Fruit fly (Drosophila melanogaster): ENCODE measurements around the gene Syx7.
A peak's percentile ranks its signal among the peaks of the same experiment; 100 is the strongest.

The Syx7 gene

dm6 chr3L:21417884-21418536, 27.6 kb upstream of the Syx7 start (continued):
- TF ChIP-seq dpn (GFP tag; optimal IDR thresholded peaks at IDR 0.05) (peak; percentile 17 to 52), CG7963 (GFP tag; IDR thresholded peaks at IDR 0.05; ENCODE audit: partially characterized antibody) (no peak), trh (GFP tag; optimal IDR thresholded peaks at IDR 0.05) (no peak), repo (GFP tag; optimal IDR thresholded peaks at IDR 0.05) (no peak), eve (GFP tag; optimal IDR thresholded peaks at IDR 0.05) (no peak), CG10654 (GFP tag; optimal IDR thresholded peaks at IDR 0.05) (peak; percentile 23), dmrt11E (tag; optimal IDR thresholded peaks at IDR 0.05) (no peak), BtbVII (GFP tag; optimal IDR thresholded peaks at IDR 0.05) (peak; percentile 57), gfzf (GFP tag; optimal IDR thresholded peaks at IDR 0.05) (no peak), esg (GFP tag; conservative IDR thresholded peaks at IDR 0.05) (peak; percentile 43), tin (GFP tag; optimal IDR thresholded peaks at IDR 0.05) (peak; percentile 45), CG11398 (GFP tag; optimal IDR thresholded peaks at IDR 0.05) (no peak), CG7839 (tag; optimal IDR thresholded peaks at IDR 0.05) (peak; percentile 72), Aef1 (GFP tag; IDR thresholded peaks at IDR 0.05) (0 out of 3 replicates have a peak, but pooled peaks have one; percentile 26), vvl (GFP tag; IDR thresholded peaks at IDR 0.05) (no peak), br (optimal IDR thresholded peaks at IDR 0.05) (no peak)

- TF ChIP-seq sim (GFP tag; IDR thresholded peaks at IDR 0.05) (no peak), CG11456 (GFP tag; IDR thresholded peaks at IDR 0.05) (no peak), crol (GFP tag; IDR thresholded peaks at IDR 0.05) (no peak), Dbx (GFP tag; IDR thresholded peaks at IDR 0.05) (0 out of 3 replicates have a peak, but pooled peaks have one; percentile 21), CG5953 (GFP tag; IDR thresholded peaks at IDR 0.05) (no peak), CG10654 (GFP tag; optimal IDR thresholded peaks at IDR 0.05) (no peak), CG17912 (GFP tag; optimal IDR thresholded peaks at IDR 0.05) (no peak)
Measured at dm6 chr3L:21427490-21427889, 18.1 kb upstream of the Syx7 start, which contains the start of gene CG33288. Gene CG33288, plus strand, starts transcription at chr3L:21427790.

dm6 chr3L:21433098-21433497, 12.5 kb upstream of the Syx7 start, which contains the start of the genes barc and Aef1:
Gene barc, minus strand, starts transcription at chr3L:21433134.
Gene Aef1, plus strand, starts transcription at chr3L:21433422.
- TF ChIP-seq CG8924 (tag; optimal IDR thresholded peaks at IDR 0.05): peak; percentile 83
- peak; percentile 69; the same call in 2 of the 3 replicates for TF ChIP-seq CG3726 (GFP tag; IDR thresholded peaks at IDR 0.05)
- TF ChIP-seq twi (tag; optimal IDR thresholded peaks at IDR 0.05): peak; percentile 83
- TF ChIP-seq gem (tag; optimal IDR thresholded peaks at IDR 0.05): peak; percentile 93
- TF ChIP-seq CG4328 (GFP tag; optimal IDR thresholded peaks at IDR 0.05): peak; percentile 72
- TF ChIP-seq so (GFP tag; IDR thresholded peaks at IDR 0.05): peak; percentile 76; the same call in 1 of the 3 replicates
- TF ChIP-seq stwl (tag; optimal IDR thresholded peaks at IDR 0.05): peak; percentile 70
- TF ChIP-seq CG14965 (GFP tag; optimal IDR thresholded peaks at IDR 0.05; ENCODE audit: borderline replicate concordance): no peak
- peak; percentile 92 for TF ChIP-seq dysf (GFP tag; IDR thresholded peaks at IDR 0.05)
- peak; percentile 45 for TF ChIP-seq Adf1 (GFP tag; IDR thresholded peaks at IDR 0.05)
- peak; percentile 77 for TF ChIP-seq NC2β (GFP tag; optimal IDR thresholded peaks at IDR 0.05)
- peak; percentile 72 for TF ChIP-seq CG9797 (GFP tag; optimal IDR thresholded peaks at IDR 0.05)
- TF ChIP-seq Max (GFP tag; optimal IDR thresholded peaks at IDR 0.05): peak; percentile 88
- peak; percentile 70 for TF ChIP-seq Rx (GFP tag; IDR thresholded peaks at IDR 0.05)
- TF ChIP-seq CG31388 (GFP tag; optimal IDR thresholded peaks at IDR 0.05): peak; percentile 79
- TF ChIP-seq CG3847 (GFP tag; IDR thresholded peaks at IDR 0.05): peak; percentile 94
- TF ChIP-seq da (GFP tag; optimal IDR thresholded peaks at IDR 0.05): peak; percentile 60
- peak; percentile 96 for TF ChIP-seq knrl (GFP tag; IDR thresholded peaks at IDR 0.05; ENCODE audit: partially characterized antibody)
- TF ChIP-seq H2.0 (GFP tag; IDR thresholded peaks at IDR 0.05): peak; percentile 84
- peak; percentile 79 for TF ChIP-seq CG12104 (GFP tag; optimal IDR thresholded peaks at IDR 0.05)
- TF ChIP-seq z (GFP tag; IDR thresholded peaks at IDR 0.05): no peak
- peak; percentile 77 for TF ChIP-seq CG18764 (GFP tag; optimal IDR thresholded peaks at IDR 0.05)
- TF ChIP-seq dmrt11E (tag; optimal IDR thresholded peaks at IDR 0.05): peak; percentile 89
- peak; percentile 81 for TF ChIP-seq Dek (tag; optimal IDR thresholded peaks at IDR 0.05)
- TF ChIP-seq lab (GFP tag; optimal IDR thresholded peaks at IDR 0.05): peak; percentile 82
- peak; percentile 77 for TF ChIP-seq maf-S (GFP tag; optimal IDR thresholded peaks at IDR 0.05)
- peak; percentile 87 to 90 for TF ChIP-seq dpn (GFP tag; optimal IDR thresholded peaks at IDR 0.05)
- peak; percentile 92 for TF ChIP-seq phol (tag; optimal IDR thresholded peaks at IDR 0.05)
